Worm (Caenorhabditis elegans) whole organism, L4/young adult: ENCODE measurements around the gene gtap-1.

Experiments
- W03F9.2 ChIP-seq: fragments of 150-350 bp; optimal IDR thresholded peaks from 2 replicates; lab custom pipeline; 2014; ENCODE audit warnings: missing biosample characterization, missing genetic modification characterization
- dao-5 ChIP-seq: sonication (generic microtip); optimal IDR thresholded peaks from 2 replicates; lab custom pipeline; 2016; ENCODE audit warnings: missing genotype, missing genetic modification characterization, moderate library complexity, missing compliant biosample characterization
- him-1 ChIP-seq: sonication (generic microtip); optimal IDR thresholded peaks from 2 replicates; lab custom pipeline; 2016; ENCODE audit warnings: missing genotype, missing genetic modification reagents, missing genetic modification characterization, missing compliant biosample characterization

DNA sequence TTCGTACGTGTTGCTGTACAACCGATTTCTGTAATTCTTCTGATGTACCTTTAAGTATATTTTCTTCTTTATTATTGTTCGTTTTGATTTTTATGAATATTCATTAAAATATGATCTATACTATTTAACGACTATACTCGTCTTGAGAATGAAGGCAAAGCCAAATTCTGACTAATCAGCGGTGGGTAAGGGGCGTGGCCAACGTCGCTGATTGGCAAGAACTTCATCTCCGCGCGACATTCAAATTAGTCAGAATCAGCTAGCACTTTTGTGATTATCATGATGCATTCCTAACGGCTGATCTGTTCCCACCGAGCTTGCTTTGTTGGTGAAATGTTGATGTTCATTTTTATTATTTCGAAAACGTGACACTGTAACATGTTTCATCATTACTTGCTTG is 33.9 kb upstream of the gtap-1 start:
- TF ChIP-seq W03F9.2 (tag; lab: Kevin White, UChicago) (no peak), him-1 (tag; lab: Kevin White, UChicago) (no peak), dao-5 (tag; lab: Kevin White, UChicago) (no peak)
